Worm (Caenorhabditis elegans) whole organism, L4 larva: ENCODE measurements around the gene ger-1.
A peak's percentile ranks its signal among the peaks of the same experiment; 100 is the strongest.

Experiments
- D1046.2 ChIP-seq: fragments of 200-800 bp; sonication (Bioruptor generic); IDR thresholded peaks from 2 replicates; pipeline ENCODE4 v1.3.6; 2022; ENCODE audit warnings: missing genetic modification characterization, missing compliant biosample characterization
- F10B5.3 ChIP-seq: sonication (generic microtip); optimal IDR thresholded peaks from 2 replicates; lab custom pipeline; 2016; ENCODE audit warnings: mild to moderate bottlenecking, missing genetic modification characterization, missing compliant biosample characterization
- F49E8.2 ChIP-seq: sonication (generic microtip); optimal IDR thresholded peaks from 2 replicates; lab custom pipeline; 2016; ENCODE audit warnings: missing compliant biosample characterization, mild to moderate bottlenecking, missing genetic modification characterization, borderline replicate concordance
- R02D3.7 ChIP-seq: fragments of 150-350 bp; sonication (generic microtip); optimal IDR thresholded peaks from 3 replicates; lab custom pipeline; 2014; ENCODE audit warnings: missing biosample characterization, missing genetic modification characterization
- Y105C5A.15 ChIP-seq: fragments of 200-800 bp; sonication (Bioruptor generic); IDR thresholded peaks from 2 replicates; pipeline ENCODE4 v1.3.6; 2022; ENCODE audit warnings: missing genetic modification characterization, missing compliant biosample characterization
- Y48G9A.11 ChIP-seq: fragments of 200-800 bp; sonication (Bioruptor generic); IDR thresholded peaks from 2 replicates; pipeline ENCODE4 v1.3.6; 2022; ENCODE audit warnings: missing genetic modification reagents, missing genetic modification characterization, missing compliant biosample characterization
- Y75B8A.6 ChIP-seq: fragments of 200-800 bp; sonication (Bioruptor generic); IDR thresholded peaks from 2 replicates; pipeline ENCODE4 v1.3.6; 2022; ENCODE audit warnings: missing genetic modification reagents, missing genetic modification characterization, missing compliant biosample characterization
- ama-1 ChIP-seq: fragments of 150-350 bp; optimal IDR thresholded peaks from 2 replicates; lab custom pipeline; 2014; ENCODE audit warnings: inconsistent platforms, mixed read lengths
- arid-1 ChIP-seq: fragments of 200-800 bp; sonication (Bioruptor generic); conservative IDR thresholded peaks from 2 replicates; pipeline ENCODE4 v1.3.6; 2022; ENCODE audit warnings: missing genetic modification reagents, missing genetic modification characterization, missing compliant biosample characterization
- ctbp-1 ChIP-seq: fragments of 200-800 bp; sonication (Bioruptor generic); IDR thresholded peaks from 2 replicates; pipeline ENCODE4 v1.3.6; 2022; ENCODE audit warnings: missing genetic modification reagents, missing genetic modification characterization, missing compliant biosample characterization
- daf-16 ChIP-seq, 3 experiments: sonication (generic microtip); optimal IDR thresholded peaks; 2 replicates each; lab custom pipeline; 2016 to 2017; ENCODE audit warnings: missing genetic modification characterization in 3 of 3, missing genetic modification reagents in 3 of 3, mild to moderate bottlenecking in 2 of 3, missing compliant biosample characterization in 2 of 3, missing biosample characterization in 1 of 3, moderate library complexity in 1 of 3
- dmd-6 ChIP-seq: fragments of 200-800 bp; sonication (Bioruptor generic); IDR thresholded peaks from 2 replicates; pipeline ENCODE4 v1.3.6; 2022; ENCODE audit warnings: missing genetic modification reagents, missing genetic modification characterization, missing compliant biosample characterization
- egl-43 ChIP-seq: fragments of 200-800 bp; sonication (Bioruptor generic); IDR thresholded peaks from 2 replicates; pipeline ENCODE4 v1.3.6; 2022; ENCODE audit warnings: missing genetic modification reagents, missing genetic modification characterization, missing compliant biosample characterization
- hif-1 ChIP-seq, 2 experiments: sonication (generic microtip); optimal IDR thresholded peaks; 2 replicates each; lab custom pipeline; 2016 to 2017; ENCODE audit warnings: missing compliant biosample characterization in 2 of 2, missing genetic modification characterization in 2 of 2, missing genetic modification reagents in 2 of 2, missing genotype in 2 of 2, mild to moderate bottlenecking in 1 of 2
- hlh-11 ChIP-seq: fragments of 200-800 bp; sonication (Bioruptor generic); optimal IDR thresholded peaks from 2 replicates; lab custom pipeline; 2018; ENCODE audit warnings: mild to moderate bottlenecking, missing genetic modification characterization, missing compliant biosample characterization
- hlh-30 ChIP-seq: sonication (generic microtip); optimal IDR thresholded peaks from 2 replicates; lab custom pipeline; 2017; ENCODE audit warnings: antibody characterized with exemption, mild to moderate bottlenecking, missing genetic modification characterization, missing compliant biosample characterization; ENCODE audit not compliant: insufficient read depth
- lim-7 ChIP-seq: fragments of 200-800 bp; sonication (Bioruptor generic); IDR thresholded peaks from 2 replicates; pipeline ENCODE4 v1.3.6; 2022; ENCODE audit warnings: missing genetic modification characterization, missing compliant biosample characterization
- lin-1 ChIP-seq: fragments of 200-800 bp; sonication (Bioruptor generic); IDR thresholded peaks from 2 replicates; pipeline ENCODE4 v1.3.6; 2022; ENCODE audit warnings: missing genetic modification reagents, missing genetic modification characterization, missing compliant biosample characterization
- lin-38 ChIP-seq: fragments of 200-800 bp; sonication (Bioruptor generic); IDR thresholded peaks from 2 replicates; pipeline ENCODE4 v1.3.6; 2022; ENCODE audit warnings: missing genetic modification reagents, missing genetic modification characterization, missing compliant biosample characterization
- lin-39 ChIP-seq: fragments of 150-350 bp; optimal IDR thresholded peaks from 2 replicates; lab custom pipeline; 2014; ENCODE audit warnings: missing biosample characterization, missing genetic modification reagents, missing genetic modification characterization
- madf-5 ChIP-seq, 2 experiments: fragments of 200-800 bp; sonication (Bioruptor generic); IDR thresholded peaks; 2 replicates each; pipeline ENCODE4 v1.3.6; 2022; ENCODE audit warnings: missing compliant biosample characterization in 2 of 2, missing genetic modification characterization in 2 of 2
- mep-1 ChIP-seq: fragments of 150-350 bp; sonication (generic microtip); optimal IDR thresholded peaks from 3 replicates; lab custom pipeline; 2014; ENCODE audit warnings: missing biosample characterization, missing genetic modification characterization
- nhr-111 ChIP-seq: fragments of 200-800 bp; sonication (Bioruptor generic); optimal IDR thresholded peaks from 2 replicates; lab custom pipeline; 2018; ENCODE audit warnings: mild to moderate bottlenecking, missing genetic modification characterization, missing compliant biosample characterization
- nhr-28 ChIP-seq: fragments of 150-350 bp; optimal IDR thresholded peaks from 2 replicates; lab custom pipeline; 2014; ENCODE audit warnings: missing biosample characterization, missing genetic modification characterization
- nhr-76 ChIP-seq: fragments of 150-350 bp; optimal IDR thresholded peaks from 2 replicates; lab custom pipeline; 2014; ENCODE audit warnings: missing biosample characterization, missing genetic modification characterization
- nhr-77 ChIP-seq: fragments of 150-350 bp; optimal IDR thresholded peaks from 2 replicates; lab custom pipeline; 2014; ENCODE audit warnings: missing biosample characterization, missing genetic modification characterization
- php-3 ChIP-seq: fragments of 200-800 bp; sonication (Bioruptor generic); IDR thresholded peaks from 2 replicates; pipeline ENCODE4 v1.3.6; 2022; ENCODE audit warnings: missing genetic modification reagents, missing genetic modification characterization, missing compliant biosample characterization
- pqm-1 ChIP-seq: sonication (generic microtip); optimal IDR thresholded peaks from 2 replicates; lab custom pipeline; 2017; ENCODE audit warnings: missing biosample characterization, missing genetic modification characterization
- skn-1 ChIP-seq: fragments of 150-350 bp; optimal IDR thresholded peaks from 2 replicates; lab custom pipeline; 2014; ENCODE audit warnings: missing biosample characterization, missing genetic modification characterization
- snpc-1.2 ChIP-seq: fragments of 200-800 bp; sonication (Bioruptor generic); IDR thresholded peaks from 2 replicates; pipeline ENCODE4 v1.3.6; 2022; ENCODE audit warnings: missing genetic modification reagents, missing genetic modification characterization, missing compliant biosample characterization
- spr-1 ChIP-seq: sonication (generic microtip); optimal IDR thresholded peaks from 2 replicates; lab custom pipeline; 2016; ENCODE audit warnings: mild to moderate bottlenecking, missing genetic modification characterization, missing compliant biosample characterization
- spr-3 ChIP-seq: fragments of 200-800 bp; sonication (Bioruptor generic); optimal IDR thresholded peaks from 2 replicates; lab custom pipeline; 2018; ENCODE audit warnings: mild to moderate bottlenecking, missing genetic modification characterization, missing compliant biosample characterization
- unc-130 ChIP-seq: sonication (generic microtip); optimal IDR thresholded peaks from 2 replicates; lab custom pipeline; 2016; ENCODE audit warnings: missing genetic modification reagents, missing genetic modification characterization, missing compliant biosample characterization
- zfp-2 ChIP-seq: sonication (generic microtip); optimal IDR thresholded peaks from 2 replicates; lab custom pipeline; 2016; ENCODE audit warnings: mild to moderate bottlenecking, missing genetic modification characterization, missing compliant biosample characterization
- zip-2 ChIP-seq: fragments of 150-350 bp; optimal IDR thresholded peaks from 2 replicates; lab custom pipeline; 2014; ENCODE audit warnings: missing biosample characterization, missing genetic modification characterization

The ger-1 gene

ce11 chrIII:7106854-7107253, 39.6 kb upstream of the ger-1 start:
- TF ChIP-seq ama-1 (lab: Kevin White, UChicago) (no peak), hlh-11 (tag; lab: Kevin White, UChicago) (peak; percentile 57), nhr-28 (tag; lab: Kevin White, UChicago) (peak; percentile 14), lin-1 (0 out of 2 replicates have a peak, but pooled peaks have one; percentile 21), dmd-6 (GFP tag; lab: Robert Waterston, UW) (peak; percentile 14; the same call in 1 of the 2 replicates), pqm-1 (peak; percentile 62), daf-16 (GFP tag; optimal IDR thresholded peaks at IDR 0.05; lab: Kevin White, UChicago) (no peak), daf-16 (tag; optimal IDR thresholded peaks at IDR 0.05; lab: Kevin White, UChicago) (peak; percentile 85), spr-3 (GFP tag; lab: Kevin White, UChicago) (no peak)

ce11 chrIII:7103940-7104440, 36.7 kb upstream of the ger-1 start, which contains the start of gene cpg-2:
cpg-2 (minus strand) TSS chrIII:7103990.
- TF ChIP-seq F10B5.3 (tag; lab: Kevin White, UChicago) = no peak
- TF ChIP-seq spr-1 = no peak
- peak; percentile 90 for TF ChIP-seq lin-38 (GFP tag; lab: Robert Waterston, UW)
- peak; percentile 86 for TF ChIP-seq Y48G9A.11
- TF ChIP-seq Y75B8A.6 (GFP tag; lab: Robert Waterston, UW) = no peak
- TF ChIP-seq nhr-76 (tag; lab: Kevin White, UChicago) = no peak
- no peak for TF ChIP-seq egl-43 (GFP tag; lab: Robert Waterston, UW)
- no peak for TF ChIP-seq php-3 (GFP tag; lab: Robert Waterston, UW)
- TF ChIP-seq unc-130 = peak; percentile 96
- peak; percentile 82 for TF ChIP-seq F49E8.2 (tag; lab: Kevin White, UChicago)
- peak; percentile 39; the same call in 1 of the 2 replicates for TF ChIP-seq snpc-1.2 (GFP tag; lab: Robert Waterston, UW)
- no peak for TF ChIP-seq skn-1 (tag; lab: Kevin White, UChicago)

ce11 chrIII:7101814-7102477, 34.7 kb upstream of the ger-1 start:
- TF ChIP-seq nhr-111 (no peak), lim-7 (0 out of 2 replicates have a peak, but pooled peaks have one; percentile 43), R02D3.7 (tag; lab: Kevin White, UChicago) (no peak), D1046.2 (0 out of 2 replicates have a peak, but pooled peaks have one; percentile 13), Y48G9A.11 (no peak; the same call in 1 of the 2 replicates), F49E8.2 (tag; lab: Kevin White, UChicago) (peak; percentile 25), unc-130 (peak; percentile 79), ctbp-1 (GFP tag; lab: Robert Waterston, UW) (no peak), madf-5 (GFP tag; IDR thresholded peaks at IDR 0.05; lab: Robert Waterston, UW) (peak in 1 of 2 experiments; percentile 35; a peak in 1 of 4 replicates), arid-1 (GFP tag; lab: Robert Waterston, UW) (0 out of 2 replicates have a peak, but pooled peaks have one; percentile 20), lin-1 (0 out of 2 replicates have a peak, but pooled peaks have one; percentile 31), Y105C5A.15 (GFP tag; lab: Robert Waterston, UW) (0 out of 2 replicates have a peak, but pooled peaks have one; percentile 9)

DNA sequence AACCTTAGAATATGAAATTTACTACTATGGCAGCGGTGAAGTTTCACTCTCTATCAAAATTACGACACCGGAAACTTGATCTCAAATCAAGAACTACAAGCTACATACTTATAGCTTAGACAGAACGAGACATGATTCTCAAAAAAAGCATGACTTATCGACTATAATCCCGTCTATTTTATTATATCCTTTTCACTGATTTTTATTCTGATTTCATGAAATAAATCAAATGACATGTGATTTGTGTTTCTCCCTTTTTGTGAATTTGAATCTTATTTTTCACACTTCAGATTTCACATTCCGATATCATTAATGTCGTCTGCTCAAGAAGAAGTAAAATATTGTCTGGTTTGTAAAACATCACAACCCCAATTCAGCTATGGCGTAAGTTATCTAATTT, 32.7 kb upstream of the ger-1 start, which contains the start of gene ZK418.11:
Gene ZK418.11, plus strand, starts transcription at position 289 of the 400 bp plus-strand sequence.
- TF ChIP-seq mep-1 (tag; lab: Kevin White, UChicago) = no peak
- no peak for TF ChIP-seq zfp-2 (tag; lab: Kevin White, UChicago)
- TF ChIP-seq hif-1 (tag; optimal IDR thresholded peaks at IDR 0.05; lab: Kevin White, UChicago) = no peak
- no peak for TF ChIP-seq lin-39
- TF ChIP-seq hlh-30 = no peak
- no peak for TF ChIP-seq nhr-77
- no peak for TF ChIP-seq snpc-1.2 (GFP tag; lab: Robert Waterston, UW)
- TF ChIP-seq spr-3 (GFP tag; lab: Kevin White, UChicago) = no peak
- TF ChIP-seq ama-1 (lab: Kevin White, UChicago) = no peak
- TF ChIP-seq madf-5 (GFP tag; IDR thresholded peaks at IDR 0.05; lab: Robert Waterston, UW) = no peak
- no peak for TF ChIP-seq zip-2
